Worm (Caenorhabditis elegans) whole organism, early embryonic: ENCODE measurements around the gene jun-1.

Experiments
- F13C5.2 ChIP-seq: sonication (generic microtip); optimal IDR thresholded peaks from 2 replicates; lab custom pipeline; 2017; ENCODE audit warnings: mild to moderate bottlenecking, missing genetic modification characterization, inconsistent platforms, missing compliant biosample characterization
- aly-1 ChIP-seq: sonication (generic microtip); optimal IDR thresholded peaks from 2 replicates; lab custom pipeline; 2016; ENCODE audit warnings: missing genetic modification characterization, missing compliant biosample characterization
- ama-1 ChIP-seq: fragments of 150-350 bp; optimal IDR thresholded peaks from 2 replicates; lab custom pipeline; 2014
- ceh-13 ChIP-seq: fragments of 200-800 bp; sonication (Bioruptor generic); optimal IDR thresholded peaks from 2 replicates; lab custom pipeline; 2018; ENCODE audit warnings: mild to moderate bottlenecking, missing genetic modification characterization, missing compliant biosample characterization
- flt-1 ChIP-seq: fragments of 200-800 bp; sonication (Bioruptor generic); IDR thresholded peaks from 2 replicates; pipeline ENCODE4 v1.3.6; 2022; ENCODE audit warnings: missing genetic modification characterization, missing compliant biosample characterization

DNA sequence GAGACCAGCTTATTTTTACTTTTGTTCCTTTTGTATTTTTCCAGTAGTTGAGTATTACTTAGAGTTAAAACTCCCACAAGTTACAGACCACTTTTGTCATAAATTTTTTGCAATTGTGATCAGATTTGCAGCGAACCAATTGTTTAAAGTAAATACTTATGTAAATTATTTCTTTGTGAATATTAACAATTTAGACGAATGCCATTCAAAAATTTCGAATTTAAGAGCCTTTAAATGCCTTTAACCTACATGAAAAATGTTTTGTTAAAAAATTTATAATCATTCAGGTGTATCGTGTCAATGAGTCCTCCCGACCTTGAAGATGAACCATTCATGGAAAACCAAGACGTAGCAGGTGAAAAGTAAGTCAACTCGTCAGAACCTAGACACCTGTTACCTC is 33.0 kb downstream of the jun-1 start, which contains the start of gene W07A12.4:
- TF ChIP-seq ama-1 (lab: Kevin White, UChicago) (no peak), flt-1 (GFP tag; lab: Robert Waterston, UW) (no peak), ceh-13 (GFP tag; lab: Kevin White, UChicago) (no peak), F13C5.2 (tag; lab: Kevin White, UChicago) (no peak), aly-1 (no peak)
